Fruit fly (Drosophila melanogaster) whole organism, pupa: ENCODE measurements around the gene CG45080.

ENCODE experiments used
- CG10348 ChIP-seq: fragments of 200-800 bp; sonication (Bioruptor generic); IDR thresholded peaks from 2 replicates; pipeline ENCODE4 v1.3.6; 2022; ENCODE audit warnings: missing biosample characterization, missing genetic modification characterization
- CG12605 ChIP-seq: fragments of 200-800 bp; sonication (Bioruptor generic); IDR thresholded peaks from 2 replicates; pipeline ENCODE4 v1.3.6; 2022; ENCODE audit warnings: missing biosample characterization, missing genetic modification characterization
- CG13204 ChIP-seq: fragments of 200-800 bp; sonication (Bioruptor generic); optimal IDR thresholded peaks from 2 replicates; lab custom pipeline; 2018; ENCODE audit warnings: missing biosample characterization, mild to moderate bottlenecking, missing genetic modification characterization, moderate library complexity
- CG32121 ChIP-seq: fragments of 200-800 bp; sonication (Bioruptor generic); IDR thresholded peaks from 2 replicates; pipeline ENCODE4 v1.3.6; 2022; ENCODE audit warnings: missing biosample characterization, missing genetic modification characterization
- CG4496 ChIP-seq: fragments of 200-800 bp; sonication (Bioruptor generic); IDR thresholded peaks from 3 replicates; pipeline ENCODE4 v1.3.6; 2022; ENCODE audit warnings: missing biosample characterization, missing genetic modification characterization
- EcR ChIP-seq: fragments of 200-800 bp; sonication (Bioruptor generic); optimal IDR thresholded peaks from 3 replicates; lab custom pipeline; 2019; ENCODE audit warnings: missing biosample characterization, missing genetic modification characterization, mild to moderate bottlenecking, moderate library complexity, missing genetic modification reagents
- Ets98B ChIP-seq: fragments of 200-800 bp; sonication (Bioruptor generic); IDR thresholded peaks from 2 replicates; pipeline ENCODE4 v1.3.6; 2022; ENCODE audit warnings: missing biosample characterization, missing genetic modification characterization
- Pif1A ChIP-seq: fragments of 200-800 bp; sonication (Bioruptor generic); optimal IDR thresholded peaks from 3 replicates; lab custom pipeline; 2016; ENCODE audit warnings: missing biosample characterization, missing genetic modification characterization
- Pif1B ChIP-seq: fragments of 200-800 bp; sonication (Bioruptor generic); optimal IDR thresholded peaks from 3 replicates; lab custom pipeline; 2016; ENCODE audit warnings: missing biosample characterization, missing genetic modification characterization
- Snoo ChIP-seq: fragments of 200-800 bp; sonication (Bioruptor generic); optimal IDR thresholded peaks from 3 replicates; lab custom pipeline; 2017; ENCODE audit warnings: missing biosample characterization, mild to moderate bottlenecking, missing genetic modification characterization, inconsistent platforms
- gl ChIP-seq: fragments of 200-800 bp; sonication (Bioruptor generic); optimal IDR thresholded peaks from 2 replicates; lab custom pipeline; 2018; ENCODE audit warnings: missing biosample characterization, mild to moderate bottlenecking, missing genetic modification characterization

dm6 chr3R:13271758-13272157 lies 47.3 kb downstream of the CG45080 start, which contains the start of gene TBC1D5:
- TF ChIP-seq Pif1A (GFP tag; lab: Kevin White, UChicago) (no peak), EcR (no peak), Snoo (tag; lab: Kevin White, UChicago) (no peak), CG10348 (no peak), Pif1B (GFP tag; lab: Kevin White, UChicago) (no peak), CG13204 (no peak), gl (tag; lab: Kevin White, UChicago) (no peak), CG12605 (GFP tag; lab: Robert Waterston, UW) (no peak), CG32121 (no peak), Ets98B (no peak), CG4496 (GFP tag; lab: Robert Waterston, UW) (no peak)
